Fruit fly (Drosophila melanogaster) whole organism, pupa: ENCODE data around the gene CG34305.

Experiments used
- CG10348 ChIP-seq: fragments of 200-800 bp; sonication (Bioruptor generic); IDR thresholded peaks from 2 replicates; pipeline ENCODE4 v1.3.6; 2022; ENCODE audit warnings: missing biosample characterization, missing genetic modification characterization
- CG12605 ChIP-seq: fragments of 200-800 bp; sonication (Bioruptor generic); IDR thresholded peaks from 2 replicates; pipeline ENCODE4 v1.3.6; 2022; ENCODE audit warnings: missing biosample characterization, missing genetic modification characterization
- CG13204 ChIP-seq: fragments of 200-800 bp; sonication (Bioruptor generic); optimal IDR thresholded peaks from 2 replicates; lab custom pipeline; 2018; ENCODE audit warnings: missing biosample characterization, mild to moderate bottlenecking, missing genetic modification characterization, moderate library complexity
- CG14655 ChIP-seq: fragments of 200-800 bp; sonication (Bioruptor generic); optimal IDR thresholded peaks from 3 replicates; lab custom pipeline; 2017; ENCODE audit warnings: mild to moderate bottlenecking, missing biosample characterization, missing genetic modification reagents, missing genetic modification characterization
- CG15710 ChIP-seq: fragments of 200-800 bp; sonication (Bioruptor generic); optimal IDR thresholded peaks from 2 replicates; lab custom pipeline; 2018; ENCODE audit warnings: missing biosample characterization, mild to moderate bottlenecking, missing genetic modification characterization, moderate library complexity
- CG17806 ChIP-seq: fragments of 200-800 bp; sonication (Bioruptor generic); optimal IDR thresholded peaks from 2 replicates; lab custom pipeline; 2018; ENCODE audit warnings: missing biosample characterization, mild to moderate bottlenecking, missing genetic modification characterization, moderate library complexity
- CG32121 ChIP-seq: fragments of 200-800 bp; sonication (Bioruptor generic); IDR thresholded peaks from 2 replicates; pipeline ENCODE4 v1.3.6; 2022; ENCODE audit warnings: missing biosample characterization, missing genetic modification characterization
- CG34367 ChIP-seq: fragments of 200-800 bp; sonication (Bioruptor generic); optimal IDR thresholded peaks from 2 replicates; lab custom pipeline; 2018; ENCODE audit warnings: missing biosample characterization, mild to moderate bottlenecking, missing genetic modification characterization
- CG4496 ChIP-seq: fragments of 200-800 bp; sonication (Bioruptor generic); IDR thresholded peaks from 3 replicates; pipeline ENCODE4 v1.3.6; 2022; ENCODE audit warnings: missing biosample characterization, missing genetic modification characterization
- CG8159 ChIP-seq: fragments of 200-800 bp; sonication (Bioruptor generic); optimal IDR thresholded peaks from 3 replicates; lab custom pipeline; 2018; ENCODE audit warnings: missing biosample characterization, mild to moderate bottlenecking, missing genetic modification characterization, moderate library complexity
- CG8301 ChIP-seq: fragments of 200-800 bp; sonication (Bioruptor generic); optimal IDR thresholded peaks from 2 replicates; lab custom pipeline; 2018; ENCODE audit warnings: missing biosample characterization, mild to moderate bottlenecking, missing genetic modification characterization
- CG9948 ChIP-seq: fragments of 200-800 bp; sonication (Bioruptor generic); optimal IDR thresholded peaks from 2 replicates; lab custom pipeline; 2018; ENCODE audit warnings: missing biosample characterization, mild to moderate bottlenecking, missing genetic modification characterization, moderate library complexity
- D1 ChIP-seq: fragments of 200-800 bp; sonication (Bioruptor generic); optimal IDR thresholded peaks from 2 replicates; lab custom pipeline; 2018; ENCODE audit warnings: missing biosample characterization, mild to moderate bottlenecking, missing genetic modification characterization, moderate library complexity
- EcR ChIP-seq: fragments of 200-800 bp; sonication (Bioruptor generic); optimal IDR thresholded peaks from 3 replicates; lab custom pipeline; 2019; ENCODE audit warnings: missing biosample characterization, missing genetic modification characterization, mild to moderate bottlenecking, moderate library complexity, missing genetic modification reagents
- Ets98B ChIP-seq: fragments of 200-800 bp; sonication (Bioruptor generic); IDR thresholded peaks from 2 replicates; pipeline ENCODE4 v1.3.6; 2022; ENCODE audit warnings: missing biosample characterization, missing genetic modification characterization
- Pif1A ChIP-seq: fragments of 200-800 bp; sonication (Bioruptor generic); optimal IDR thresholded peaks from 3 replicates; lab custom pipeline; 2016; ENCODE audit warnings: missing biosample characterization, missing genetic modification characterization
- Pif1B ChIP-seq: fragments of 200-800 bp; sonication (Bioruptor generic); optimal IDR thresholded peaks from 3 replicates; lab custom pipeline; 2016; ENCODE audit warnings: missing biosample characterization, missing genetic modification characterization
- Snoo ChIP-seq: fragments of 200-800 bp; sonication (Bioruptor generic); optimal IDR thresholded peaks from 3 replicates; lab custom pipeline; 2017; ENCODE audit warnings: missing biosample characterization, mild to moderate bottlenecking, missing genetic modification characterization, inconsistent platforms
- fd96Ca ChIP-seq: fragments of 200-800 bp; sonication (Bioruptor generic); IDR thresholded peaks from 3 replicates; pipeline ENCODE4 v1.3.6; 2022; ENCODE audit warnings: missing biosample characterization, missing genetic modification characterization
- gl ChIP-seq: fragments of 200-800 bp; sonication (Bioruptor generic); optimal IDR thresholded peaks from 2 replicates; lab custom pipeline; 2018; ENCODE audit warnings: missing biosample characterization, mild to moderate bottlenecking, missing genetic modification characterization
- rn ChIP-seq: fragments of 200-800 bp; sonication (Bioruptor generic); IDR thresholded peaks from 2 replicates; pipeline ENCODE4 v1.3.6; 2022; ENCODE audit warnings: missing biosample characterization, missing genetic modification characterization

Gene CG34305

dm6 chr3R:4280062-4280461, 37.1 kb upstream of the CG34305 start, which contains the start of gene cpx:
cpx (plus strand) TSS chr3R:4280221.
- TF ChIP-seq CG32121 (GFP tag; lab: Robert Waterston, UW) (no peak), Pif1A (GFP tag; lab: Kevin White, UChicago) (no peak), CG13204 (GFP tag; lab: Kevin White, UChicago) (no peak), D1 (tag; lab: Kevin White, UChicago) (no peak), EcR (GFP tag; lab: Kevin White, UChicago) (no peak), CG17806 (tag; lab: Kevin White, UChicago) (no peak), fd96Ca (GFP tag; lab: Robert Waterston, UW) (no peak), CG8301 (no peak), Pif1B (GFP tag; lab: Kevin White, UChicago) (no peak), CG10348 (GFP tag; lab: Robert Waterston, UW) (no peak)

dm6 chr3R:4277828-4278227, 34.9 kb upstream of the CG34305 start, which contains the start of gene flip:
flip (minus strand) TSS chr3R:4277928.
- no peak for TF ChIP-seq Ets98B (GFP tag; lab: Robert Waterston, UW)
- no peak for TF ChIP-seq CG14655
- TF ChIP-seq CG32121 (GFP tag; lab: Robert Waterston, UW): no peak

dm6 chr3R:4268339-4268738, 25.4 kb upstream of the CG34305 start:
- TF ChIP-seq CG4496 (GFP tag; lab: Robert Waterston, UW): no peak
- no peak for TF ChIP-seq Ets98B (GFP tag; lab: Robert Waterston, UW)
- no peak for TF ChIP-seq CG8159
- TF ChIP-seq CG32121 (GFP tag; lab: Robert Waterston, UW): no peak
- TF ChIP-seq CG9948: no peak
- TF ChIP-seq D1 (tag; lab: Kevin White, UChicago): no peak
- no peak for TF ChIP-seq CG12605 (GFP tag; lab: Robert Waterston, UW)
- TF ChIP-seq rn (GFP tag; lab: Robert Waterston, UW): no peak
- TF ChIP-seq EcR (GFP tag; lab: Kevin White, UChicago): no peak
- TF ChIP-seq CG14655: no peak
- no peak for TF ChIP-seq CG34367 (tag; lab: Kevin White, UChicago)
- TF ChIP-seq CG8301: no peak
- no peak for TF ChIP-seq CG10348 (GFP tag; lab: Robert Waterston, UW)
- no peak for TF ChIP-seq Pif1B (GFP tag; lab: Kevin White, UChicago)
- TF ChIP-seq, all 21 proteins: peak for 0

- TF ChIP-seq CG4496 (GFP tag; lab: Robert Waterston, UW) (no peak), Pif1B (GFP tag; lab: Kevin White, UChicago) (no peak), Snoo (tag; lab: Kevin White, UChicago) (no peak), gl (no peak), CG17806 (tag; lab: Kevin White, UChicago) (no peak), CG12605 (GFP tag; lab: Robert Waterston, UW) (no peak), rn (GFP tag; lab: Robert Waterston, UW) (no peak), CG14655 (no peak), CG8159 (no peak)
These were observed 23.5 kb upstream of the CG34305 start, which contains the start of gene CG1092 for dm6 chr3R:4266470-4266869. CG1092 (plus strand) TSS chr3R:4266770.

dm6 chr3R:4256672-4257071, 13.7 kb upstream of the CG34305 start, which contains the start of gene Or82a:
Or82a (plus strand) TSS chr3R:4256972.
- TF ChIP-seq Pif1B (GFP tag; lab: Kevin White, UChicago): no peak
- TF ChIP-seq CG4496 (GFP tag; lab: Robert Waterston, UW): no peak
- no peak for TF ChIP-seq Snoo (tag; lab: Kevin White, UChicago)
- TF ChIP-seq CG8301: no peak
- no peak for TF ChIP-seq CG15710 (tag; lab: Kevin White, UChicago)
- no peak for TF ChIP-seq CG12605 (GFP tag; lab: Robert Waterston, UW)
- TF ChIP-seq fd96Ca (GFP tag; lab: Robert Waterston, UW): no peak
- TF ChIP-seq CG8159: no peak
- TF ChIP-seq Ets98B (GFP tag; lab: Robert Waterston, UW): no peak
- TF ChIP-seq CG17806 (tag; lab: Kevin White, UChicago): no peak
- no peak for TF ChIP-seq CG14655
- TF ChIP-seq EcR (GFP tag; lab: Kevin White, UChicago): no peak
- no peak for TF ChIP-seq CG32121 (GFP tag; lab: Robert Waterston, UW)
- TF ChIP-seq Pif1A (GFP tag; lab: Kevin White, UChicago): no peak
- TF ChIP-seq CG34367 (tag; lab: Kevin White, UChicago): no peak
- TF ChIP-seq rn (GFP tag; lab: Robert Waterston, UW): no peak
- no peak for TF ChIP-seq CG10348 (GFP tag; lab: Robert Waterston, UW)
- no peak for TF ChIP-seq CG13204 (GFP tag; lab: Kevin White, UChicago)

dm6 chr3R:4254408-4254807, 11.5 kb upstream of the CG34305 start, which contains the start of gene TwdlV:
TwdlV (plus strand) TSS chr3R:4254708.
- no peak for TF ChIP-seq CG4496 (GFP tag; lab: Robert Waterston, UW)
- TF ChIP-seq CG12605 (GFP tag; lab: Robert Waterston, UW): no peak
- TF ChIP-seq CG10348 (GFP tag; lab: Robert Waterston, UW): no peak
- no peak for TF ChIP-seq CG13204 (GFP tag; lab: Kevin White, UChicago)
- no peak for TF ChIP-seq CG17806 (tag; lab: Kevin White, UChicago)
- no peak for TF ChIP-seq gl

dm6 chr3R:4252943-4253342, 10.0 kb upstream of the CG34305 start, which contains the start of gene CG14644:
CG14644 (minus strand) TSS chr3R:4253043.
- TF ChIP-seq Snoo (tag; lab: Kevin White, UChicago): no peak
- TF ChIP-seq CG10348 (GFP tag; lab: Robert Waterston, UW): no peak
- no peak for TF ChIP-seq CG17806 (tag; lab: Kevin White, UChicago)
- no peak for TF ChIP-seq CG34367 (tag; lab: Kevin White, UChicago)
- no peak for TF ChIP-seq CG9948
- no peak for TF ChIP-seq Ets98B (GFP tag; lab: Robert Waterston, UW)
- no peak for TF ChIP-seq CG12605 (GFP tag; lab: Robert Waterston, UW)
- TF ChIP-seq gl: no peak
- TF ChIP-seq Pif1B (GFP tag; lab: Kevin White, UChicago): no peak
- no peak for TF ChIP-seq rn (GFP tag; lab: Robert Waterston, UW)
- no peak for TF ChIP-seq CG32121 (GFP tag; lab: Robert Waterston, UW)
- no peak for TF ChIP-seq D1 (tag; lab: Kevin White, UChicago)
- no peak for TF ChIP-seq CG13204 (GFP tag; lab: Kevin White, UChicago)
- TF ChIP-seq CG14655: no peak
- TF ChIP-seq CG4496 (GFP tag; lab: Robert Waterston, UW): no peak
- TF ChIP-seq, all 21 proteins: peak for 0
